Fruit fly (Drosophila melanogaster) whole organism, prepupa: ENCODE results near the gene CG15403.
A peak's percentile ranks its signal among the peaks of the same experiment; 100 is the strongest.

ENCODE experiments used
- CG10631 ChIP-seq: fragments of 200-800 bp; sonication (Bioruptor generic); optimal IDR thresholded peaks from 2 replicates; lab custom pipeline; 2016; ENCODE audit warnings: missing biosample characterization, missing genetic modification characterization
- CG11294 ChIP-seq: fragments of 200-800 bp; sonication (Bioruptor generic); IDR thresholded peaks from 2 replicates; pipeline ENCODE4 v1.3.6; 2022; ENCODE audit warnings: missing biosample characterization, missing genetic modification characterization
- CG11762 ChIP-seq: fragments of 200-800 bp; sonication (Bioruptor generic); optimal IDR thresholded peaks from 3 replicates; lab custom pipeline; 2016; ENCODE audit warnings: missing biosample characterization, missing genetic modification characterization; ENCODE audit not compliant: insufficient read depth
- CG11902 ChIP-seq: fragments of 200-800 bp; sonication (Bioruptor generic); optimal IDR thresholded peaks from 3 replicates; lab custom pipeline; 2016; ENCODE audit warnings: missing biosample characterization, missing genetic modification characterization
- CG15336 ChIP-seq: fragments of 200-800 bp; sonication (Bioruptor generic); IDR thresholded peaks from 2 replicates; pipeline ENCODE4 v1.3.6; 2022; ENCODE audit warnings: missing biosample characterization, missing genetic modification characterization
- CG3032 ChIP-seq: fragments of 200-800 bp; optimal IDR thresholded peaks from 2 replicates; lab custom pipeline; 2019; ENCODE audit warnings: missing biosample characterization, mild to moderate bottlenecking, missing genetic modification characterization, moderate library complexity
- CG31627 ChIP-seq: fragments of 200-800 bp; sonication (Bioruptor generic); optimal IDR thresholded peaks from 3 replicates; lab custom pipeline; 2016; ENCODE audit warnings: missing biosample characterization, missing genetic modification characterization
- CG32006 ChIP-seq: fragments of 200-800 bp; sonication (Bioruptor generic); optimal IDR thresholded peaks from 3 replicates; lab custom pipeline; 2017; ENCODE audit warnings: missing biosample characterization, mild to moderate bottlenecking, missing genetic modification characterization
- CG4318 ChIP-seq: fragments of 200-800 bp; sonication (Bioruptor generic); optimal IDR thresholded peaks from 3 replicates; lab custom pipeline; 2017; ENCODE audit warnings: missing biosample characterization, mild to moderate bottlenecking, missing genetic modification characterization
- CG6163 ChIP-seq: fragments of 200-800 bp; sonication (Bioruptor generic); IDR thresholded peaks from 3 replicates; pipeline ENCODE4 v1.3.6; 2022; ENCODE audit warnings: missing biosample characterization, missing genetic modification characterization
- CG8119 ChIP-seq: fragments of 200-800 bp; sonication (Bioruptor generic); IDR thresholded peaks from 3 replicates; pipeline ENCODE4 v1.3.6; 2022; ENCODE audit warnings: missing biosample characterization, missing genetic modification characterization
- CG8319 ChIP-seq: fragments of 200-800 bp; sonication (Bioruptor generic); optimal IDR thresholded peaks from 3 replicates; lab custom pipeline; 2016; ENCODE audit warnings: missing biosample characterization, missing genetic modification characterization
- CG9139 ChIP-seq: fragments of 200-800 bp; sonication (Bioruptor generic); optimal IDR thresholded peaks from 3 replicates; lab custom pipeline; 2017; ENCODE audit warnings: missing biosample characterization, mild to moderate bottlenecking, missing genetic modification characterization
- Eip75B ChIP-seq: fragments of 200-800 bp; sonication (Bioruptor generic); optimal IDR thresholded peaks from 3 replicates; lab custom pipeline; 2016; ENCODE audit warnings: missing biosample characterization, missing genetic modification characterization
- Eip78C ChIP-seq: fragments of 200-800 bp; sonication (Bioruptor generic); peaks from one replicate; lab custom pipeline; 2016; ENCODE audit warnings: missing biosample characterization, missing genetic modification characterization
- Ets21C ChIP-seq: fragments of 200-800 bp; sonication (Bioruptor generic); optimal IDR thresholded peaks from 3 replicates; lab custom pipeline; 2016; ENCODE audit warnings: missing biosample characterization, missing genetic modification characterization
- Ets96B ChIP-seq: fragments of 200-800 bp; optimal IDR thresholded peaks from 2 replicates; lab custom pipeline; 2019; ENCODE audit warnings: missing biosample characterization, mild to moderate bottlenecking, missing genetic modification characterization, moderate library complexity
- Gug ChIP-seq: fragments of 200-800 bp; sonication (Bioruptor generic); IDR thresholded peaks from 2 replicates; pipeline ENCODE4 v1.3.6; 2022; ENCODE audit warnings: missing biosample characterization, missing genetic modification characterization
- Hr38 ChIP-seq: sonication (Bioruptor generic); optimal IDR thresholded peaks from 2 replicates; lab custom pipeline; 2016; ENCODE audit warnings: missing biosample characterization, missing genetic modification characterization
- Hr4 ChIP-seq: fragments of 200-800 bp; sonication (Bioruptor generic); optimal IDR thresholded peaks from 3 replicates; lab custom pipeline; 2016; ENCODE audit warnings: missing biosample characterization, missing genetic modification characterization
- Lpt ChIP-seq: fragments of 200-800 bp; sonication (Bioruptor generic); optimal IDR thresholded peaks from 3 replicates; lab custom pipeline; 2016; ENCODE audit warnings: missing biosample characterization, missing genetic modification characterization
- Met ChIP-seq: fragments of 200-800 bp; sonication (Bioruptor generic); optimal IDR thresholded peaks from 3 replicates; lab custom pipeline; 2016; ENCODE audit warnings: missing biosample characterization, missing genetic modification characterization
- OdsH ChIP-seq: fragments of 200-800 bp; sonication (Bioruptor generic); optimal IDR thresholded peaks from 3 replicates; lab custom pipeline; 2016; ENCODE audit warnings: missing biosample characterization, missing genetic modification characterization
- Smox ChIP-seq: fragments of 200-800 bp; sonication (Bioruptor generic); optimal IDR thresholded peaks from 3 replicates; lab custom pipeline; 2016; ENCODE audit warnings: missing biosample characterization, missing genetic modification characterization
- Sox14 ChIP-seq: fragments of 200-800 bp; sonication (Bioruptor generic); optimal IDR thresholded peaks from 3 replicates; lab custom pipeline; 2016; ENCODE audit warnings: missing biosample characterization, missing genetic modification characterization
- Sox15 ChIP-seq: fragments of 200-800 bp; sonication (Bioruptor generic); optimal IDR thresholded peaks from 3 replicates; lab custom pipeline; 2016; ENCODE audit warnings: missing biosample characterization, missing genetic modification characterization
- achi ChIP-seq: fragments of 200-800 bp; sonication (Bioruptor generic); optimal IDR thresholded peaks from 3 replicates; lab custom pipeline; 2016; ENCODE audit warnings: missing biosample characterization, missing genetic modification characterization
- acj6 ChIP-seq: fragments of 200-800 bp; sonication (Bioruptor generic); optimal IDR thresholded peaks from 3 replicates; lab custom pipeline; 2016; ENCODE audit warnings: missing biosample characterization, missing genetic modification characterization
- cyc ChIP-seq: fragments of 200-800 bp; sonication (Bioruptor generic); optimal IDR thresholded peaks from 3 replicates; lab custom pipeline; 2016; ENCODE audit warnings: missing biosample characterization, missing genetic modification characterization
- dac ChIP-seq: fragments of 200-800 bp; sonication (Bioruptor generic); optimal IDR thresholded peaks from 2 replicates; lab custom pipeline; 2017; ENCODE audit warnings: missing biosample characterization, mild to moderate bottlenecking, missing genetic modification characterization
- eg ChIP-seq: fragments of 200-800 bp; sonication (Bioruptor generic); IDR thresholded peaks from 3 replicates; pipeline ENCODE4 v1.3.6; 2022; ENCODE audit warnings: missing biosample characterization, missing genetic modification characterization
- esn ChIP-seq: fragments of 200-800 bp; sonication (Bioruptor generic); optimal IDR thresholded peaks from 2 replicates; lab custom pipeline; 2016; ENCODE audit warnings: missing biosample characterization, mild to moderate bottlenecking, missing genetic modification characterization, moderate library complexity
- fkh ChIP-seq: fragments of 200-800 bp; sonication (Bioruptor generic); optimal IDR thresholded peaks from 3 replicates; lab custom pipeline; 2017; ENCODE audit warnings: missing biosample characterization, mild to moderate bottlenecking, missing genetic modification characterization, moderate library complexity
- net ChIP-seq: fragments of 200-800 bp; sonication (Bioruptor generic); optimal IDR thresholded peaks from 3 replicates; lab custom pipeline; 2016; ENCODE audit warnings: missing biosample characterization, missing genetic modification characterization
- pdm3 ChIP-seq: fragments of 200-800 bp; sonication (Bioruptor generic); optimal IDR thresholded peaks from 3 replicates; lab custom pipeline; 2016; ENCODE audit warnings: missing biosample characterization, missing genetic modification characterization
- salr ChIP-seq, 2 experiments: fragments of 200-800 bp; sonication (Bioruptor generic); optimal IDR thresholded peaks; 3 replicates each; lab custom pipeline; 2016 to 2018; ENCODE audit warnings: missing biosample characterization in 2 of 2, missing genetic modification characterization in 2 of 2, mild to moderate bottlenecking in 1 of 2
- svp ChIP-seq: fragments of 200-800 bp; sonication (Bioruptor generic); peaks from one replicate; lab custom pipeline; 2016; ENCODE audit warnings: missing biosample characterization, missing genetic modification characterization

Gene CG15403

dm6 chr2L:3148959-3149591 lies 20.6 kb downstream of the CG15403 start:
- TF ChIP-seq OdsH (GFP tag; lab: Kevin White, UChicago), result peak; percentile 5
- TF ChIP-seq dac (GFP tag; lab: Kevin White, UChicago), result peak; percentile 8
- no peak for TF ChIP-seq Sox14 (GFP tag; lab: Kevin White, UChicago)
- TF ChIP-seq CG6163 (GFP tag; lab: Robert Waterston, UW), result peak; percentile 48; the same call in 2 of the 3 replicates
- peak; percentile 8 for TF ChIP-seq fkh
- TF ChIP-seq CG15336, result peak; percentile 58
- peak; percentile 66 for TF ChIP-seq Lpt
- TF ChIP-seq Gug (GFP tag; lab: Robert Waterston, UW), result peak; percentile 48; the same call in 1 of the 2 replicates
- TF ChIP-seq eg (GFP tag; lab: Robert Waterston, UW), result peak; percentile 80
- peak; percentile 51 for TF ChIP-seq CG11294 (GFP tag; lab: Robert Waterston, UW)
- peak; percentile 27 for TF ChIP-seq achi (GFP tag; lab: Kevin White, UChicago)
- TF ChIP-seq CG8119, result peak; percentile 69; the same call in 2 of the 3 replicates
- TF ChIP-seq CG11762 (GFP tag; lab: Kevin White, UChicago), result no peak
- no peak for TF ChIP-seq Hr38 (GFP tag; lab: Kevin White, UChicago)
- TF ChIP-seq Sox15 (GFP tag; lab: Kevin White, UChicago), result no peak
- TF ChIP-seq CG31627 (GFP tag; lab: Kevin White, UChicago), result no peak
- TF ChIP-seq CG4318 (GFP tag; lab: Kevin White, UChicago), result peak; percentile 15
- peak; percentile 69 for TF ChIP-seq CG32006
- TF ChIP-seq Hr4 (GFP tag; lab: Kevin White, UChicago), result peak; percentile 67
- TF ChIP-seq Eip78C, result peak; percentile 50
- peak; percentile 15 for TF ChIP-seq net

- peak; percentile 37 for TF ChIP-seq OdsH (GFP tag; lab: Kevin White, UChicago)
- TF ChIP-seq Eip75B, result peak; percentile 33
- peak; percentile 36 for TF ChIP-seq esn
- no peak for TF ChIP-seq CG11902 (GFP tag; lab: Kevin White, UChicago)
- no peak for TF ChIP-seq svp (GFP tag; lab: Kevin White, UChicago)
- TF ChIP-seq CG31627 (GFP tag; lab: Kevin White, UChicago), result peak; percentile 24
- TF ChIP-seq pdm3 (GFP tag; lab: Kevin White, UChicago), result peak; percentile 38
- peak; percentile 1 for TF ChIP-seq Ets21C (GFP tag; lab: Kevin White, UChicago)
- TF ChIP-seq CG8319 (GFP tag; lab: Kevin White, UChicago), result no peak
- peak; percentile 5 for TF ChIP-seq cyc (GFP tag; lab: Kevin White, UChicago)
- peak; percentile 41 for TF ChIP-seq acj6 (GFP tag; lab: Kevin White, UChicago)
- TF ChIP-seq CG3032 (tag; lab: Kevin White, UChicago), result peak; percentile 14
- 0 out of 2 replicates have a peak, but pooled peaks have one; percentile 15 for TF ChIP-seq Gug (GFP tag; lab: Robert Waterston, UW)
- TF ChIP-seq Sox15 (GFP tag; lab: Kevin White, UChicago), result no peak
- peak; percentile 28 for TF ChIP-seq Smox
- TF ChIP-seq Eip78C, result peak; percentile 78
- peak; percentile 42 for TF ChIP-seq CG10631 (GFP tag; lab: Kevin White, UChicago)
- no peak for TF ChIP-seq CG9139 (GFP tag; lab: Kevin White, UChicago)
- peak; percentile 38 for TF ChIP-seq Sox14 (GFP tag; lab: Kevin White, UChicago)
- peak in 1 of 2 experiments; percentile 32 for TF ChIP-seq salr (GFP tag; optimal IDR thresholded peaks at IDR 0.05; lab: Kevin White, UChicago)
- peak; percentile 30 for TF ChIP-seq CG32006
- 0 out of 3 replicates have a peak, but pooled peaks have one; percentile 7 for TF ChIP-seq CG6163 (GFP tag; lab: Robert Waterston, UW)
- TF ChIP-seq Met (GFP tag; lab: Kevin White, UChicago), result peak; percentile 9
- 0 out of 2 replicates have a peak, but pooled peaks have one; percentile 7 for TF ChIP-seq CG11294 (GFP tag; lab: Robert Waterston, UW)
- TF ChIP-seq Ets96B (tag; lab: Kevin White, UChicago), result peak; percentile 14
- TF ChIP-seq, all 60 proteins: peak for 20
Measured at dm6 chr2L:3151657-3152056, 23.2 kb downstream of the CG15403 start.
